Worm (Caenorhabditis elegans): Measurements from ENCODE around the gene nhr-17.

Gene nhr-17

DNA sequence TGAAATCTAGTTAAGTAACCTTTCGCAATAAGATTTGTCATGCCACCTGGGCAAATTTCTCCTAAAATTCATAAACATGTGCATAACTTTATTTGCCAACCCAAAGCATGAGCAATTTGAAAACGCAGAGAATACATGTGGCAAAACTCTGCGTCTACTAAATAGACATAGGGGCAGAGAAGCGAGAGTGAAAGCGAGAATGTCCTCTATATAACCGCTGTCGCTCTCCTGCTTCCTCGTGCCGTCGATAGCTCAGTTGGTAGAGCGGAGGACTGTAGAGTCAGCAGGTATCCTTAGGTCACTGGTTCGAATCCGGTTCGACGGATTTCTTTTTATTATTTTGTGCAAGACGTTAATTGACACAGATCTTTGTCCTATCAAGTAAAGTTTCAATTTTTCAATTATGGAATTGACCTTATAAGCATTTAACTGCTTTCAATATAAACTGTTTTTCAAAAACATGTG is 2.6 kb downstream of the nhr-17 start (continued):
- TF ChIP-seq attf-6 (GFP tag; IDR thresholded peaks at IDR 0.05): 0 out of 2 replicates have a peak, but pooled peaks have one; percentile 50
- 0 out of 2 replicates have a peak, but pooled peaks have one; percentile 51 for TF ChIP-seq Y53F4B.3 (GFP tag; IDR thresholded peaks at IDR 0.05)
- peak in 1 of 3 experiments; percentile 82 for TF ChIP-seq lin-35 (GFP tag; optimal IDR thresholded peaks at IDR 0.05)
- peak; percentile 80 for TF ChIP-seq ets-4 (GFP tag; optimal IDR thresholded peaks at IDR 0.05)
- peak; percentile 1 for TF ChIP-seq snpc-1.1 (tag; optimal IDR thresholded peaks at IDR 0.05; ENCODE audit: insufficient read depth)
- peak; percentile 83 for TF ChIP-seq hmg-20 (GFP tag; IDR thresholded peaks at IDR 0.05)
- no peak for TF ChIP-seq F37B4.10 (GFP tag; IDR thresholded peaks at IDR 0.05)
- peak; percentile 79 for TF ChIP-seq bed-1 (GFP tag; IDR thresholded peaks at IDR 0.05)
- peak; percentile 78 for TF ChIP-seq gei-17 (GFP tag; optimal IDR thresholded peaks at IDR 0.05)
- TF ChIP-seq sdz-38 (tag; optimal IDR thresholded peaks at IDR 0.05): no peak
- peak; percentile 79 for TF ChIP-seq F57A8.1 (GFP tag; optimal IDR thresholded peaks at IDR 0.05)
- peak; percentile 57; the same call in 1 of the 2 replicates for TF ChIP-seq lir-1 (GFP tag; conservative IDR thresholded peaks at IDR 0.05)
- peak; percentile 78 for TF ChIP-seq snpc-1.3 (tag; optimal IDR thresholded peaks at IDR 0.05; ENCODE audit: insufficient read depth)
- peak; percentile 86 for TF ChIP-seq hmg-1.2 (GFP tag; IDR thresholded peaks at IDR 0.05)
- TF ChIP-seq mel-28 (tag; optimal IDR thresholded peaks at IDR 0.05; ENCODE audit: borderline replicate concordance): peak; percentile 51
- TF ChIP-seq ceh-40 (GFP tag; IDR thresholded peaks at IDR 0.05): 0 out of 2 replicates have a peak, but pooled peaks have one; percentile 47
- peak; percentile 77 for TF ChIP-seq F57C9.4 (tag; optimal IDR thresholded peaks at IDR 0.05)
- TF ChIP-seq ceh-79 (tag; optimal IDR thresholded peaks at IDR 0.05): no peak
- peak; percentile 65 for TF ChIP-seq mcd-1 (GFP tag; IDR thresholded peaks at IDR 0.05)
- peak; percentile 82 for TF ChIP-seq ztf-6 (GFP tag; IDR thresholded peaks at IDR 0.05)
- peak; percentile 54 for TF ChIP-seq F49E8.2 (tag; optimal IDR thresholded peaks at IDR 0.05; ENCODE audit: insufficient read depth)
- TF ChIP-seq rpc-1 (optimal IDR thresholded peaks at IDR 0.05): peak; percentile 95
- TF ChIP-seq rpc-1 (tag; optimal IDR thresholded peaks at IDR 0.05): peak; percentile 96
- TF ChIP-seq pha-4 (tag; optimal IDR thresholded peaks at IDR 0.05): no peak
- TF ChIP-seq mes-4 (tag; optimal IDR thresholded peaks at IDR 0.05): peak; percentile 85
- peak; percentile 34 for TF ChIP-seq unc-130 (GFP tag; optimal IDR thresholded peaks at IDR 0.05)
- no peak for TF ChIP-seq xnd-1 (tag; optimal IDR thresholded peaks at IDR 0.05)
- no peak for TF ChIP-seq efl-1 (GFP tag; optimal IDR thresholded peaks at IDR 0.05)
- peak; percentile 94 for TF ChIP-seq dox-1 (GFP tag; IDR thresholded peaks at IDR 0.05)
- peak; percentile 88 for TF ChIP-seq rcor-1 (GFP tag; IDR thresholded peaks at IDR 0.05)
- peak; percentile 77 for TF ChIP-seq hlh-12 (tag; optimal IDR thresholded peaks at IDR 0.05)
- peak; percentile 77 for TF ChIP-seq madf-10 (tag; optimal IDR thresholded peaks at IDR 0.05)
- TF ChIP-seq T07F8.4 (tag; optimal IDR thresholded peaks at IDR 0.05): peak; percentile 70
- no peak for TF ChIP-seq F39B2.1 (GFP tag; IDR thresholded peaks at IDR 0.05)
- peak; percentile 39 for TF ChIP-seq F10E7.11 (tag; optimal IDR thresholded peaks at IDR 0.05)
- TF ChIP-seq hlh-26 (GFP tag; conservative IDR thresholded peaks at IDR 0.05): no peak
- peak; percentile 98 for TF ChIP-seq tbp1 (GFP tag; optimal IDR thresholded peaks at IDR 0.05)
- peak; percentile 96 for TF ChIP-seq lin-26 (GFP tag; IDR thresholded peaks at IDR 0.05)
- peak; percentile 55 for TF ChIP-seq hrde-1 (tag; optimal IDR thresholded peaks at IDR 0.05; ENCODE audit: borderline replicate concordance)
- TF ChIP-seq lin-54 (GFP tag; optimal IDR thresholded peaks at IDR 0.05): peak; percentile 76
- TF ChIP-seq zfh-2 (GFP tag; conservative IDR thresholded peaks at IDR 0.05): peak; percentile 73
- peak; percentile 90 for TF ChIP-seq let-526 (GFP tag; IDR thresholded peaks at IDR 0.05)
- TF ChIP-seq Y67H2A.10 (GFP tag; conservative IDR thresholded peaks at IDR 0.05): peak; percentile 47; the same call in 1 of the 2 replicates
- TF ChIP-seq K12H6.12 (tag; optimal IDR thresholded peaks at IDR 0.05): peak; percentile 52
- no peak for TF ChIP-seq nfya-2 (GFP tag; IDR thresholded peaks at IDR 0.05)
- no peak for TF ChIP-seq B0019.2 (GFP tag; conservative IDR thresholded peaks at IDR 0.05)
- peak; percentile 90 for TF ChIP-seq zim-3 (tag; optimal IDR thresholded peaks at IDR 0.05)
- TF ChIP-seq akir-1 (GFP tag; optimal IDR thresholded peaks at IDR 0.05): peak; percentile 39

Data from whole organism, young adult.